Fruit fly (Drosophila melanogaster) whole organism, prepupa: ENCODE measurements around the gene moody.
A peak's percentile ranks its signal among the peaks of the same experiment; 100 is the strongest.

Experiments used
- CG11294 ChIP-seq: fragments of 200-800 bp; sonication (Bioruptor generic); IDR thresholded peaks from 2 replicates; pipeline ENCODE4 v1.3.6; 2022; ENCODE audit warnings: missing biosample characterization, missing genetic modification characterization
- CG11762 ChIP-seq: fragments of 200-800 bp; sonication (Bioruptor generic); optimal IDR thresholded peaks from 3 replicates; lab custom pipeline; 2016; ENCODE audit warnings: missing biosample characterization, missing genetic modification characterization; ENCODE audit not compliant: insufficient read depth
- CG15336 ChIP-seq: fragments of 200-800 bp; sonication (Bioruptor generic); IDR thresholded peaks from 2 replicates; pipeline ENCODE4 v1.3.6; 2022; ENCODE audit warnings: missing biosample characterization, missing genetic modification characterization
- CG16779 ChIP-seq: fragments of 200-800 bp; sonication (Bioruptor generic); optimal IDR thresholded peaks from 3 replicates; lab custom pipeline; 2017; ENCODE audit warnings: missing biosample characterization, mild to moderate bottlenecking, missing genetic modification characterization
- CG3032 ChIP-seq: fragments of 200-800 bp; optimal IDR thresholded peaks from 2 replicates; lab custom pipeline; 2019; ENCODE audit warnings: missing biosample characterization, mild to moderate bottlenecking, missing genetic modification characterization, moderate library complexity
- CG31627 ChIP-seq: fragments of 200-800 bp; sonication (Bioruptor generic); optimal IDR thresholded peaks from 3 replicates; lab custom pipeline; 2016; ENCODE audit warnings: missing biosample characterization, missing genetic modification characterization
- CG32006 ChIP-seq: fragments of 200-800 bp; sonication (Bioruptor generic); optimal IDR thresholded peaks from 3 replicates; lab custom pipeline; 2017; ENCODE audit warnings: missing biosample characterization, mild to moderate bottlenecking, missing genetic modification characterization
- CG3919 ChIP-seq: fragments of 200-800 bp; sonication (Bioruptor generic); optimal IDR thresholded peaks from 3 replicates; lab custom pipeline; 2016; ENCODE audit warnings: missing biosample characterization, missing genetic modification characterization
- CG4318 ChIP-seq: fragments of 200-800 bp; sonication (Bioruptor generic); optimal IDR thresholded peaks from 3 replicates; lab custom pipeline; 2017; ENCODE audit warnings: missing biosample characterization, mild to moderate bottlenecking, missing genetic modification characterization
- CG6276 ChIP-seq: fragments of 200-800 bp; sonication (Bioruptor generic); optimal IDR thresholded peaks from 2 replicates; lab custom pipeline; 2017; ENCODE audit warnings: missing biosample characterization, mild to moderate bottlenecking, missing genetic modification characterization
- CG6792 ChIP-seq: fragments of 200-800 bp; sonication (Bioruptor generic); optimal IDR thresholded peaks from 3 replicates; lab custom pipeline; 2016; ENCODE audit warnings: missing biosample characterization, missing genetic modification characterization
- CG6808 ChIP-seq: fragments of 200-800 bp; sonication (Bioruptor generic); optimal IDR thresholded peaks from 3 replicates; lab custom pipeline; 2017; ENCODE audit warnings: missing biosample characterization, missing genetic modification characterization, mild to moderate bottlenecking, moderate library complexity, missing genetic modification reagents
- CG6854 ChIP-seq: fragments of 200-800 bp; sonication (Bioruptor generic); optimal IDR thresholded peaks from 2 replicates; lab custom pipeline; 2017; ENCODE audit warnings: missing biosample characterization, mild to moderate bottlenecking, missing genetic modification characterization
- CG7368 ChIP-seq: fragments of 200-800 bp; sonication (Bioruptor generic); optimal IDR thresholded peaks from 3 replicates; lab custom pipeline; 2016; ENCODE audit warnings: missing biosample characterization, missing genetic modification characterization
- CG8119 ChIP-seq: fragments of 200-800 bp; sonication (Bioruptor generic); IDR thresholded peaks from 3 replicates; pipeline ENCODE4 v1.3.6; 2022; ENCODE audit warnings: missing biosample characterization, missing genetic modification characterization
- CG8319 ChIP-seq: fragments of 200-800 bp; sonication (Bioruptor generic); optimal IDR thresholded peaks from 3 replicates; lab custom pipeline; 2016; ENCODE audit warnings: missing biosample characterization, missing genetic modification characterization
- CG8632 ChIP-seq: fragments of 200-800 bp; sonication (Bioruptor generic); optimal IDR thresholded peaks from 3 replicates; lab custom pipeline; 2016; ENCODE audit warnings: missing biosample characterization, missing genetic modification characterization
- CG9139 ChIP-seq: fragments of 200-800 bp; sonication (Bioruptor generic); optimal IDR thresholded peaks from 3 replicates; lab custom pipeline; 2017; ENCODE audit warnings: missing biosample characterization, mild to moderate bottlenecking, missing genetic modification characterization
- Eip78C ChIP-seq: fragments of 200-800 bp; sonication (Bioruptor generic); peaks from one replicate; lab custom pipeline; 2016; ENCODE audit warnings: missing biosample characterization, missing genetic modification characterization
- Eip93F ChIP-seq: fragments of 200-800 bp; sonication (Bioruptor generic); optimal IDR thresholded peaks from 2 replicates; lab custom pipeline; 2016; ENCODE audit warnings: missing biosample characterization, mild to moderate bottlenecking, missing genetic modification characterization
- Ets96B ChIP-seq: fragments of 200-800 bp; optimal IDR thresholded peaks from 2 replicates; lab custom pipeline; 2019; ENCODE audit warnings: missing biosample characterization, mild to moderate bottlenecking, missing genetic modification characterization, moderate library complexity
- Hr39 ChIP-seq: fragments of 200-800 bp; sonication (Bioruptor generic); optimal IDR thresholded peaks from 2 replicates; lab custom pipeline; 2016; ENCODE audit warnings: missing biosample characterization, missing genetic modification characterization
- Hr4 ChIP-seq: fragments of 200-800 bp; sonication (Bioruptor generic); optimal IDR thresholded peaks from 3 replicates; lab custom pipeline; 2016; ENCODE audit warnings: missing biosample characterization, missing genetic modification characterization
- Met ChIP-seq: fragments of 200-800 bp; sonication (Bioruptor generic); optimal IDR thresholded peaks from 3 replicates; lab custom pipeline; 2016; ENCODE audit warnings: missing biosample characterization, missing genetic modification characterization
- OdsH ChIP-seq: fragments of 200-800 bp; sonication (Bioruptor generic); optimal IDR thresholded peaks from 3 replicates; lab custom pipeline; 2016; ENCODE audit warnings: missing biosample characterization, missing genetic modification characterization
- Smox ChIP-seq: fragments of 200-800 bp; sonication (Bioruptor generic); optimal IDR thresholded peaks from 3 replicates; lab custom pipeline; 2016; ENCODE audit warnings: missing biosample characterization, missing genetic modification characterization
- Sox15 ChIP-seq: fragments of 200-800 bp; sonication (Bioruptor generic); optimal IDR thresholded peaks from 3 replicates; lab custom pipeline; 2016; ENCODE audit warnings: missing biosample characterization, missing genetic modification characterization
- cyc ChIP-seq: fragments of 200-800 bp; sonication (Bioruptor generic); optimal IDR thresholded peaks from 3 replicates; lab custom pipeline; 2016; ENCODE audit warnings: missing biosample characterization, missing genetic modification characterization
- dsx ChIP-seq: fragments of 200-800 bp; optimal IDR thresholded peaks from 3 replicates; lab custom pipeline; 2019; ENCODE audit warnings: missing biosample characterization, mild to moderate bottlenecking, missing genetic modification characterization, moderate library complexity; ENCODE audit not compliant: poor library complexity, severe bottlenecking
- eg ChIP-seq: fragments of 200-800 bp; sonication (Bioruptor generic); IDR thresholded peaks from 3 replicates; pipeline ENCODE4 v1.3.6; 2022; ENCODE audit warnings: missing biosample characterization, missing genetic modification characterization
- net ChIP-seq: fragments of 200-800 bp; sonication (Bioruptor generic); optimal IDR thresholded peaks from 3 replicates; lab custom pipeline; 2016; ENCODE audit warnings: missing biosample characterization, missing genetic modification characterization
- pdm3 ChIP-seq: fragments of 200-800 bp; sonication (Bioruptor generic); optimal IDR thresholded peaks from 3 replicates; lab custom pipeline; 2016; ENCODE audit warnings: missing biosample characterization, missing genetic modification characterization
- ss ChIP-seq, 2 experiments: fragments of 200-800 bp; sonication (Bioruptor generic); optimal IDR thresholded peaks; 2 replicates in 1 of 2; 3 replicates in 1 of 2; lab custom pipeline; 2017 to 2018; ENCODE audit warnings: mild to moderate bottlenecking in 2 of 2, missing biosample characterization in 2 of 2, missing genetic modification characterization in 2 of 2, moderate library complexity in 1 of 2
- svp ChIP-seq: fragments of 200-800 bp; sonication (Bioruptor generic); peaks from one replicate; lab custom pipeline; 2016; ENCODE audit warnings: missing biosample characterization, missing genetic modification characterization
- topi ChIP-seq: fragments of 200-800 bp; sonication (Bioruptor generic); optimal IDR thresholded peaks from 3 replicates; lab custom pipeline; 2016; ENCODE audit warnings: missing biosample characterization, missing genetic modification characterization
- vri ChIP-seq: fragments of 200-800 bp; sonication (Bioruptor generic); optimal IDR thresholded peaks from 3 replicates; lab custom pipeline; 2016; ENCODE audit warnings: missing biosample characterization, mild to moderate bottlenecking, missing genetic modification characterization

Gene moody

DNA sequence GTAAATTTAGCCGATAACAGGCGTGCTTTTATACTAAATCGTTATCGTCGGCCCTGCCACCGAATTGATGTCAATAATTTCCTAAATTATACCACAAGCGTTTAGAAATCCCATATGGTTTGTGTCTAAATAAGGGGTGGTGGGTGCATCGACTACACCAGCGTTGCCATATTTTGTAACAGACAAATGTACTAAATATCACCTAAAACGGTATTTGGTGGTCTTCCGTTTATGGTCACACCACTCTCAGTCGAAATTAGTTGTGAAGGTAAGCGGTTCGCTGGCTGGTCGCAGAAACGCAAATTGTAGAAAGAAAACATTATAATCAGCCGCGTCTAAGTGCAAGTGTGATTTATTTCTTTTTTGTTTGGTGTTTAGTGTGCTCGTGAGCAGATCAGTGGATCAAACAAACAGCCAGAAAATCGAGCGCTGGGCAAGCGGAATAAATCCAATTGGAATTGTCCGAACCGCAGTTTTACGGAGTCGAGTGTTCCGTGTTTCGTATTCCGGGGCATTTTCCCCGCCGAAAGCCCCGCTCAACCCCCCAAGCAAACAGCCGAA lies 30.5 kb upstream of the moody start, which contains the start of the genes CG16903 and Unc-76 (continued):
- TF ChIP-seq CG6792 (GFP tag; lab: Kevin White, UChicago) (no peak), Eip93F (GFP tag; lab: Kevin White, UChicago) (no peak), svp (peak; percentile 70), pdm3 (GFP tag; lab: Kevin White, UChicago) (no peak), CG31627 (no peak), CG4318 (no peak), cyc (GFP tag; lab: Kevin White, UChicago) (no peak), CG6276 (GFP tag; lab: Kevin White, UChicago) (no peak), CG15336 (GFP tag; lab: Robert Waterston, UW) (peak; percentile 30; the same call in 1 of the 2 replicates), CG3919 (peak; percentile 6), Hr39 (GFP tag; lab: Kevin White, UChicago) (no peak), CG7368 (GFP tag; lab: Kevin White, UChicago) (no peak), CG6808 (GFP tag; lab: Kevin White, UChicago) (peak; percentile 13), CG8319 (GFP tag; lab: Kevin White, UChicago) (no peak), eg (0 out of 3 replicates have a peak, but pooled peaks have one; percentile 7), CG11762 (GFP tag; lab: Kevin White, UChicago) (no peak), ss (GFP tag; optimal IDR thresholded peaks at IDR 0.05; lab: Kevin White, UChicago) (peak; percentile 41 to 54), CG3032 (tag; lab: Kevin White, UChicago) (peak; percentile 27), vri (GFP tag; lab: Kevin White, UChicago) (peak; percentile 51), CG8632 (GFP tag; lab: Kevin White, UChicago) (no peak), topi (GFP tag; lab: Kevin White, UChicago) (no peak), Hr4 (GFP tag; lab: Kevin White, UChicago) (no peak), CG9139 (GFP tag; lab: Kevin White, UChicago) (no peak), net (GFP tag; lab: Kevin White, UChicago) (no peak), CG6854 (peak; percentile 85), Eip78C (peak; percentile 83)

DNA sequence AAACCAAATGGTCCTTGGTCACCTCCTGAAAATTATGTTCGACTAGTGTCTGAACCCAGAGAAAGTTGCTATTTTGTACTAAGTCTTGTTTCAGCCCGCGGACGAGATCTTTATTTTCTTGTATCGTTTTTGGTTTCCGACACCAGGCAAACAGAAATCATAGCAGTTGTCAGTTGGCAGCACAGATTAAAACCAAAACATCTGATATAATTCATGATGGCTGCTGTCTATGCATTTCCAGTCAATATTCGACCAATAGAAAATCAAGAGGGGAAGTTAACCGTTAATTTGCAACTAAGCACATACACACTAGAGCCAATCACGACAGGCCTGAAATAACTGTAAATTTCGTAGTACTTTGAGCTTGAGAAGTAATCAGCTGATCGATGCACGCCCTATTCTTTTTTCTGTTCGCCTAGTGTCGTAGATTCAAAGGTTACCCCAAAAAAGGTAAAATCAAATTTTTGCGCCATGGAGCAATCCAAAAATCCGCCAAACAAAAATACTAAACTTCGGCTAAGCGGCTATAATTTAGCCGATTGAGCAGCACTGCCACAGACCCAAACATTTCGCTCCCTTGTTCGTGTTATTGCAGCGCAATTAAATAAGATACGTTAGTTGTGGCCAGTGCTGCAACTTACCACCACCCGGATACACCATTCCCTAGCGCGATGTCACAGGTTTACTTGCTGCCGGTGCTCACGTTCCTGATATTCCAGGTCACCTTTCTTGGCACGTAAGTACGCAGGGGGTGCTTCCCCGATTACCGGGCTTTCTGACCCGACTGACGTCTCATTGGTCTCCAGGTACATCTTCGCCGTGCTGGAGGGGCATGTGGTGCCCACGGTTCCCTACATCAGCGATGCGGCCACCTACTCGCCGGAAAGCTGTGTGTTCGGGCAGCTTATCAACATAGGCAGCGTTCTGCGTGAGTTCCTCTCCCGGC lies 26.8 kb upstream of the moody start, which contains the start of gene CG4025:
TSS of gene CG4025 (plus strand) at position 555 of the 946 bp plus-strand sequence.
- no peak for TF ChIP-seq ss (GFP tag; optimal IDR thresholded peaks at IDR 0.05; lab: Kevin White, UChicago)
- no peak for TF ChIP-seq CG11294
- no peak for TF ChIP-seq Sox15 (GFP tag; lab: Kevin White, UChicago)
- no peak for TF ChIP-seq dsx (GFP tag; lab: Kevin White, UChicago)
- no peak for TF ChIP-seq CG32006
- TF ChIP-seq Ets96B (tag; lab: Kevin White, UChicago): no peak
- TF ChIP-seq CG8119 (GFP tag; lab: Robert Waterston, UW): no peak
- TF ChIP-seq Smox (GFP tag; lab: Kevin White, UChicago): no peak
- TF ChIP-seq CG16779 (tag; lab: Kevin White, UChicago): no peak
- TF ChIP-seq Eip93F (GFP tag; lab: Kevin White, UChicago): no peak
- no peak for TF ChIP-seq Met (GFP tag; lab: Kevin White, UChicago)
- TF ChIP-seq CG6808 (GFP tag; lab: Kevin White, UChicago): no peak
- TF ChIP-seq OdsH (GFP tag; lab: Kevin White, UChicago): no peak
- TF ChIP-seq CG8632 (GFP tag; lab: Kevin White, UChicago): no peak
- no peak for TF ChIP-seq pdm3 (GFP tag; lab: Kevin White, UChicago)
